Fruit fly (Drosophila melanogaster): Measurements from ENCODE around the gene sqd.

sqd gene

DNA sequence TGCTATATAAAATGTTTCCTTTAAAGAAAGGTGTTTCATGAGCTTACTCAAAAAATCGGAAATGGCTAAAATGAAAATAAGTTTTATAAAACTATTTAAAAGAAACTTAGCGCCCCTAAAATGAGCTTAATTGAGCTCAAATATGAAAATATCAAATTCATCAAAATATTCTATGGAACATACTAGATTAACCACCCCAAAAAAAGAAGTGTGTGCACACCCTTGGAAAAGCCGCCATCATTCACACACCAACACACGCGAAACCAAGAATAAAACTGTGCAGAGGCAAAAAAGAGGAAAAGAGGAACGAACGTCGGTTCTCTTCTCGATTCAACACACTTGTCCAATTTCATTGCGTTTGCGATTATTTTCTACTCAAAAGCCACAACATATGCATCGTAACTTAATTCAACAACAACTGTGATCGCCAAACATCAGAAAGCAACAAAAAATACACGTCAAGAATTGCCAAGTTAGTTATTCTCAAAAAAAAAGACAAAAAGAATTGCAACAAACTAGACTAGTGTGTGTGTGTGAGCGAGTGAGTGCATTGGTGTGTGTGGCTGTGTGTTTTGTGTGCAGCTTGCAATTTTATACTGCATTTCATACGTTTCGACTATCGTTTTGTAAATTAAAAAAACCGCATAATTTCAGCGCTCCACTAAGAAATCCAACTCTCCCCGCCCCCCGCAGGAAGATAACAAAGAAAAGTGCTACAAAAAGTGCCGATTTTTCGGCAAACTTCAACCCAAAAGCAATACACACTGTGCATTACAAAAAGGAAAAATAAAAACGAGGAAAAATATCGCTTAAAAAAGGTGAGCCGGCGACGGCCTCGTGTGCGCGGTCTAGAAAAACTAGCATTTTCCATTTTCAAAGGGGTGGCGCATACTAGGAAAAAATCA lies 877 bp upstream of the sqd start, which contains the start of gene rin (continued):
- TF ChIP-seq odd (GFP tag; optimal IDR thresholded peaks at IDR 0.05) (no peak), fd96Cb (tag; optimal IDR thresholded peaks at IDR 0.05) (no peak), dmrt11E (tag; optimal IDR thresholded peaks at IDR 0.05) (no peak), gcm2 (GFP tag; optimal IDR thresholded peaks at IDR 0.05) (no peak), Optix (GFP tag; IDR thresholded peaks at IDR 0.05) (no peak), CG11723 (GFP tag; optimal IDR thresholded peaks at IDR 0.05) (no peak), CG17612 (GFP tag; IDR thresholded peaks at IDR 0.05) (no peak), Adf1 (GFP tag; IDR thresholded peaks at IDR 0.05) (no peak), CG10654 (GFP tag; optimal IDR thresholded peaks at IDR 0.05) (no peak), CG2199 (GFP tag; IDR thresholded peaks at IDR 0.05) (no peak), MTF-1 (GFP tag; optimal IDR thresholded peaks at IDR 0.05; ENCODE audit: borderline replicate concordance) (no peak), nom (GFP tag; optimal IDR thresholded peaks at IDR 0.05) (peak; percentile 80), CG17802 (tag; optimal IDR thresholded peaks at IDR 0.05) (peak; percentile 94), Dll (GFP tag; IDR thresholded peaks at IDR 0.05; ENCODE audit: partially characterized antibody) (no peak), Dek (tag; optimal IDR thresholded peaks at IDR 0.05) (no peak), CG4617 (GFP tag; optimal IDR thresholded peaks at IDR 0.05; ENCODE audit: borderline replicate concordance) (peak; percentile 8), Eip74EF (GFP tag; optimal IDR thresholded peaks at IDR 0.05) (peak in 1 of 2 experiments; percentile 16), CG8765 (GFP tag; IDR thresholded peaks at IDR 0.05) (no peak), CG9727 (GFP tag; optimal IDR thresholded peaks at IDR 0.05) (no peak), CG6683 (GFP tag; optimal IDR thresholded peaks at IDR 0.05) (no peak), CG2678 (tag; optimal IDR thresholded peaks at IDR 0.05) (no peak), sens (GFP tag) (peak; percentile 62), TFAM (GFP tag; optimal IDR thresholded peaks at IDR 0.05) (no peak), CG8944 (GFP tag; optimal IDR thresholded peaks at IDR 0.05) (no peak), PHDP (tag; optimal IDR thresholded peaks at IDR 0.05) (no peak), CG8290 (GFP tag; optimal IDR thresholded peaks at IDR 0.05) (no peak), CG8290 (tag; optimal IDR thresholded peaks at IDR 0.05) (no peak), Dfd (GFP tag; optimal IDR thresholded peaks at IDR 0.05) (no peak), Nf-YC (tag; optimal IDR thresholded peaks at IDR 0.05) (no peak), cg (GFP tag; optimal IDR thresholded peaks at IDR 0.05) (peak; percentile 92), ap (GFP tag; IDR thresholded peaks at IDR 0.05) (no peak), CG33213 (GFP tag; optimal IDR thresholded peaks at IDR 0.05) (no peak), Atf6 (GFP tag; IDR thresholded peaks at IDR 0.05) (no peak), bigmax (GFP tag; optimal IDR thresholded peaks at IDR 0.05) (peak; percentile 45), kni (GFP tag; optimal IDR thresholded peaks at IDR 0.05) (no peak), CG4360 (GFP tag; IDR thresholded peaks at IDR 0.05) (no peak), MESR4 (GFP tag; optimal IDR thresholded peaks at IDR 0.05) (peak; percentile 49), CG12219 (GFP tag; optimal IDR thresholded peaks at IDR 0.05) (no peak), vvl (GFP tag; IDR thresholded peaks at IDR 0.05) (no peak; the same call in 1 of the 2 replicates), CG10321 (GFP tag; IDR thresholded peaks at IDR 0.05) (no peak), CG17186 (GFP tag; optimal IDR thresholded peaks at IDR 0.05) (no peak), CG12071 (GFP tag; optimal IDR thresholded peaks at IDR 0.05) (no peak), CG18764 (GFP tag; optimal IDR thresholded peaks at IDR 0.05) (no peak), jing (GFP tag; optimal IDR thresholded peaks at IDR 0.05) (no peak), Gug (GFP tag; IDR thresholded peaks at IDR 0.05) (no peak), CG11696 (GFP tag; IDR thresholded peaks at IDR 0.05) (no peak), fu2 (GFP tag; optimal IDR thresholded peaks at IDR 0.05) (no peak), CG13894 (tag; optimal IDR thresholded peaks at IDR 0.05) (no peak), caup (GFP tag; optimal IDR thresholded peaks at IDR 0.05; ENCODE audit: severe bottlenecking) (no peak)
